Worm (Caenorhabditis elegans): ENCODE data around the gene F59B10.6.

DNA sequence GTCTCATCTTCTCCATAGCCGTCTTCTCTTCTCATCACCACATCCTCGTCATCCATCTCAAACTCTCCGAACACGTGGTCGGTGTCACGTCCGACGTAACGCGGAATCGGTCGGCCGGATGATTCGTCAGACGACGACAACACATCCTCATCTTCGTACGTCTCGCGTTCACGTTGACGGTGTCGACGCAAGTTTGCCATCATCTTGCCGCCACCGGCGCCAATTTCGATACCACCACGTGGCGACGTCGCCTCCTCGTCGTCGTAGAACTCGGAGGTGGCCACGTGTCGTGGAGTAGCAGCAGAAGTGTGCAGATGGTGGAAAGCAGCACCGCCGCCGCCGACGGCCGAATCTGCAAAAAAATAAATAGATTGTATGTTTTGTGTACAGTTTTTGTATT, 23.0 kb upstream of the F59B10.6 start:
- TF ChIP-seq hmg-4 (GFP tag; optimal IDR thresholded peaks at IDR 0.05) (no peak), ama-1 (optimal IDR thresholded peaks at IDR 0.05) (no peak), ceh-36 (tag; optimal IDR thresholded peaks at IDR 0.05) (no peak), tbx-11 (GFP tag; IDR thresholded peaks at IDR 0.05) (no peak), ets-7 (tag; optimal IDR thresholded peaks at IDR 0.05) (no peak), tra-4 (tag; optimal IDR thresholded peaks at IDR 0.05) (no peak), flt-1 (GFP tag; IDR thresholded peaks at IDR 0.05) (no peak), pes-1 (GFP tag; IDR thresholded peaks at IDR 0.05) (no peak), F13C5.2 (tag; optimal IDR thresholded peaks at IDR 0.05) (no peak), tbx-37 (GFP tag; conservative IDR thresholded peaks at IDR 0.05) (no peak), sea-1 (GFP tag; conservative IDR thresholded peaks at IDR 0.05) (0 out of 2 replicates have a peak, but pooled peaks have one; percentile 19), aly-1 (tag; optimal IDR thresholded peaks at IDR 0.05) (peak; percentile 43), scrt-1 (GFP tag; IDR thresholded peaks at IDR 0.05) (no peak)

All from whole organism, early embryonic.